Fruit fly (Drosophila melanogaster): ENCODE measurements around the gene JhI-21.

Gene JhI-21

DNA sequence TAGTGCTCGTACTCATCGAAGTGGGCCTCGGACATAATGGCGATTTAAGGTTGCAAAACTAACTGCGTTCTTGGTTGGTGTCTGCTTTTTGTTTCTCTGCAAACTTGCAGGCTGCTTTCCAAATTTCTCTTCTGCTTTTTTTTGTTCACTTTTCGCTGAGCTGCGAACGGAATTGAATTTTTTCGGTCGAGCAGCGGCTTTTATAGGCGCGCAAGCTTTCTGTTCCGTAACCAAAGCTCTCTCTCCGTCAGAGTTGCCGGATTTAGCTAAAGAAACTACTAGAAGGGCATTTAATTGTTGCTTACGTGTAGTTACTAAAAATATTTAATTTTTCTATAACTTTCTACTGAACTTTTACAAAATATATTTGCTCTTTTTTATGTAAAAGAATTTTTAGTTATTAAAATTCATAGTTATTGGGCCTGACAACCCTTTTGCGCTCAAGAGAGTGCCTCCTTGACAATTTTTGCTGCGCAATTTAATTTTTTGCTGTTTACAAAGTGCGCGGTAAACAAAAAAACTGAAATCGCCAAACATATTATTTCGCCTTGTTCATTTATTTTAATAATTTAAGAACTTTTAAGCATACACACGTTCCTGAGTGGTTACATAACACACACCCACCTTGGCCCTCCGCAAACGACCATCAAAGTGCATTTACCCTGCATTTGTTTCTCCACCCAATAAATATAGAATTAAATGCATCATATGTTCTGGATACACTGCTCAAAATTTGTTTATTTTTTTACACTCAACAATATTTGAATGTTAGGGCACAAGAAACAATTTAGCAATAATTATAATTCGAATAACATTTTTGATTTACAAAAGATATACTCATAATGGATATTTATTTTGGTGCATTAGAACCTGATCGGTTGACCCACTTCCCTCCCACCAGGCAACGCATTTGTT, 9.6 kb downstream of the JhI-21 start, which contains the start of gene CG6770 (continued):
- peak; percentile 80 for TF ChIP-seq tap (tag; optimal IDR thresholded peaks at IDR 0.05)
- TF ChIP-seq CG12942 (GFP tag; optimal IDR thresholded peaks at IDR 0.05), result peak; percentile 33
- TF ChIP-seq ab (GFP tag; optimal IDR thresholded peaks at IDR 0.05), result no peak
- TF ChIP-seq fd64A (GFP tag; optimal IDR thresholded peaks at IDR 0.05), result no peak
- TF ChIP-seq rib (GFP tag; IDR thresholded peaks at IDR 0.05), result peak; percentile 78; the same call in 1 of the 2 replicates
- TF ChIP-seq CG4360 (GFP tag; IDR thresholded peaks at IDR 0.05), result no peak; the same call in none of the 2 replicates
- peak; percentile 90 for TF ChIP-seq HmgZ (tag; optimal IDR thresholded peaks at IDR 0.05)
- TF ChIP-seq slou (GFP tag; optimal IDR thresholded peaks at IDR 0.05), result no peak
- peak; percentile 67; the same call in 1 of the 2 replicates for TF ChIP-seq CG7372 (GFP tag; IDR thresholded peaks at IDR 0.05)
- peak; percentile 54 for TF ChIP-seq pfk (GFP tag; optimal IDR thresholded peaks at IDR 0.05)
- TF ChIP-seq MESR4 (GFP tag; optimal IDR thresholded peaks at IDR 0.05), result no peak
- TF ChIP-seq D (optimal IDR thresholded peaks at IDR 0.05), result no peak
- TF ChIP-seq D (GFP tag; optimal IDR thresholded peaks at IDR 0.05), result no peak
- peak; percentile 70; the same call in 1 of the 2 replicates for TF ChIP-seq chm (GFP tag; IDR thresholded peaks at IDR 0.05)
- peak; percentile 19 for TF ChIP-seq CG4424 (GFP tag; optimal IDR thresholded peaks at IDR 0.05)
- TF ChIP-seq Jarid2 (GFP tag; optimal IDR thresholded peaks at IDR 0.05), result peak; percentile 76
- peak; percentile 85 for TF ChIP-seq CG9932 (GFP tag; IDR thresholded peaks at IDR 0.05)
- peak; percentile 86 for TF ChIP-seq CG7839 (tag; optimal IDR thresholded peaks at IDR 0.05)
- TF ChIP-seq Mad (GFP tag; optimal IDR thresholded peaks at IDR 0.05), result peak; percentile 51
- no peak for TF ChIP-seq tx (GFP tag; optimal IDR thresholded peaks at IDR 0.05)
- no peak for TF ChIP-seq CG6791 (GFP tag; IDR thresholded peaks at IDR 0.05; ENCODE audit: partially characterized antibody)
- peak; percentile 64; the same call in 1 of the 3 replicates for TF ChIP-seq B-H1 (GFP tag; IDR thresholded peaks at IDR 0.05)
- TF ChIP-seq CG11398 (GFP tag; optimal IDR thresholded peaks at IDR 0.05), result peak; percentile 20
- TF ChIP-seq Chrac-16 (GFP tag; optimal IDR thresholded peaks at IDR 0.05), result peak; percentile 43
- peak; percentile 92 for TF ChIP-seq Med (GFP tag)
- peak; percentile 69 for TF ChIP-seq YL-1 (GFP tag; optimal IDR thresholded peaks at IDR 0.05)
- TF ChIP-seq pho (GFP tag; optimal IDR thresholded peaks at IDR 0.05), result peak; percentile 45
- TF ChIP-seq Spps (tag; optimal IDR thresholded peaks at IDR 0.05), result peak; percentile 49
- TF ChIP-seq E2f2 (GFP tag; IDR thresholded peaks at IDR 0.05), result peak; percentile 74; the same call in 1 of the 2 replicates
- peak; percentile 53 for TF ChIP-seq CG7928 (GFP tag; optimal IDR thresholded peaks at IDR 0.05)
- TF ChIP-seq ATbp (GFP tag; optimal IDR thresholded peaks at IDR 0.05), result peak; percentile 79
- peak; percentile 8 for TF ChIP-seq gcm2 (GFP tag; optimal IDR thresholded peaks at IDR 0.05)
- TF ChIP-seq Dll (GFP tag; IDR thresholded peaks at IDR 0.05; ENCODE audit: partially characterized antibody), result no peak
- TF ChIP-seq prd (optimal IDR thresholded peaks at IDR 0.05), result no peak
- peak; percentile 93 for TF ChIP-seq prd (GFP tag; IDR thresholded peaks at IDR 0.05)
- TF ChIP-seq CG11247 (GFP tag; IDR thresholded peaks at IDR 0.05), result peak; percentile 82
- TF ChIP-seq lab (GFP tag; optimal IDR thresholded peaks at IDR 0.05), result peak; percentile 95
- peak; percentile 43 for TF ChIP-seq CG18011 (GFP tag; optimal IDR thresholded peaks at IDR 0.05)
- peak; percentile 86 for TF ChIP-seq cwo (GFP tag; optimal IDR thresholded peaks at IDR 0.05)
- TF ChIP-seq Neu2 (GFP tag; optimal IDR thresholded peaks at IDR 0.05; ENCODE audit: borderline replicate concordance), result no peak
- TF ChIP-seq TFAM (GFP tag; optimal IDR thresholded peaks at IDR 0.05), result no peak
- no peak for TF ChIP-seq CG1832 (GFP tag; optimal IDR thresholded peaks at IDR 0.05)
- TF ChIP-seq H15 (GFP tag; IDR thresholded peaks at IDR 0.05), result peak; percentile 66; the same call in 1 of the 3 replicates
- TF ChIP-seq Ssrp (tag; optimal IDR thresholded peaks at IDR 0.05), result peak; percentile 43
- peak; percentile 90 for TF ChIP-seq Atf6 (GFP tag; IDR thresholded peaks at IDR 0.05)
- peak; percentile 36 for TF ChIP-seq Scr (GFP tag; IDR thresholded peaks at IDR 0.05; ENCODE audit: partially characterized antibody)
- TF ChIP-seq inv (GFP tag; IDR thresholded peaks at IDR 0.05; ENCODE audit: partially characterized antibody), result no peak
- TF ChIP-seq CG5245 (GFP tag; optimal IDR thresholded peaks at IDR 0.05), result peak; percentile 57
